Worm (Caenorhabditis elegans) whole organism, early embryonic: Measurements from ENCODE around the gene C07A9.10.

Experiments used
- B0310.2 ChIP-seq: sonication (generic microtip); optimal IDR thresholded peaks from 2 replicates; lab custom pipeline; 2016; ENCODE audit warnings: mild to moderate bottlenecking, missing genetic modification characterization, missing compliant biosample characterization
- aly-1 ChIP-seq: sonication (generic microtip); optimal IDR thresholded peaks from 2 replicates; lab custom pipeline; 2016; ENCODE audit warnings: missing genetic modification characterization, missing compliant biosample characterization
- ama-1 ChIP-seq: fragments of 150-350 bp; optimal IDR thresholded peaks from 2 replicates; lab custom pipeline; 2014
- ceh-36 ChIP-seq: sonication (generic microtip); optimal IDR thresholded peaks from 2 replicates; lab custom pipeline; 2016; ENCODE audit warnings: missing genetic modification characterization, inconsistent platforms, missing compliant biosample characterization
- ets-7 ChIP-seq: sonication (generic microtip); optimal IDR thresholded peaks from 2 replicates; lab custom pipeline; 2016; ENCODE audit warnings: missing genotype, missing genetic modification characterization, missing compliant biosample characterization
- hmg-4 ChIP-seq: fragments of 200-800 bp; sonication (Bioruptor generic); optimal IDR thresholded peaks from 2 replicates; lab custom pipeline; 2018; ENCODE audit warnings: mild to moderate bottlenecking, missing genetic modification characterization, missing compliant biosample characterization
- hnd-1 ChIP-seq: sonication (generic microtip); optimal IDR thresholded peaks from 2 replicates; lab custom pipeline; 2016; ENCODE audit warnings: missing genetic modification characterization, missing compliant biosample characterization
- pes-1 ChIP-seq: fragments of 200-800 bp; sonication (Bioruptor generic); IDR thresholded peaks from 2 replicates; pipeline ENCODE4 v1.3.6; 2022; ENCODE audit warnings: missing genetic modification reagents, missing genetic modification characterization, missing compliant biosample characterization
- sea-1 ChIP-seq: fragments of 200-800 bp; sonication (Bioruptor generic); conservative IDR thresholded peaks from 2 replicates; pipeline ENCODE4 v1.3.6; 2022; ENCODE audit warnings: missing genetic modification characterization, missing compliant biosample characterization
- tbx-37 ChIP-seq: fragments of 200-800 bp; sonication (Bioruptor generic); conservative IDR thresholded peaks from 2 replicates; pipeline ENCODE4 v1.3.6; 2022; ENCODE audit warnings: missing genetic modification reagents, missing genetic modification characterization, missing compliant biosample characterization

ce11 chrIII:9678819-9679218 lies 7.0 kb downstream of the C07A9.10 start, which contains the start of gene ugt-60:
- TF ChIP-seq ama-1 (no peak), aly-1 (tag; lab: Kevin White, UChicago) (no peak), B0310.2 (tag; lab: Kevin White, UChicago) (no peak), ets-7 (tag; lab: Kevin White, UChicago) (no peak), ceh-36 (no peak), pes-1 (GFP tag; lab: Robert Waterston, UW) (no peak), tbx-37 (GFP tag; lab: Robert Waterston, UW) (no peak), sea-1 (GFP tag; lab: Robert Waterston, UW) (no peak), hmg-4 (GFP tag; lab: Kevin White, UChicago) (no peak), hnd-1 (tag; lab: Kevin White, UChicago) (no peak)
